Fruit fly (Drosophila melanogaster): Measurements from ENCODE around the gene CG33177.
A peak's percentile ranks its signal among the peaks of the same experiment; 100 is the strongest.

The CG33177 gene

DNA sequence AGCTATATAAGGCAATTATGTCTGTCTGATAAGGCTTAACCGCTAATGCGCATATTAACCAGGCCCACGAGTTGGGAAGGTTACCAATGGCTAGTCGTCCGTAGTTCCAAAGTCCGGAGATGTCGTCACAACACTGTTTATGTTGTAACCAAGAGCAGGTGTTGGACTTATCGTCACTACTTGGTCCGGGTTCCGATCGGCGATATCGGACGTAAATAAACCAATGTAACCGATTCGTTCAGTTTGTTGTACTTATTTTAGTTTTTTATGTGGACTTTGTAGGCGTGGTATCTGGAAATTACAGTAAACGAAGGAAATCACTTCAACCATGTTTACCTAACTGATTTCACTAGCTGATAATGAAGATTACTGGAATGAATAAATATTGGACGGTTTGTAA, 2.8 kb upstream of the CG33177 start (continued):
- no peak for TF ChIP-seq CG8765 (GFP tag; IDR thresholded peaks at IDR 0.05)
- TF ChIP-seq pan (optimal IDR thresholded peaks at IDR 0.05): no peak
- TF ChIP-seq pan (GFP tag; optimal IDR thresholded peaks at IDR 0.05 in 1 of 2, IDR thresholded peaks at IDR 0.05 in 1 of 2): no peak
- TF ChIP-seq mam (GFP tag; optimal IDR thresholded peaks at IDR 0.05): no peak
- TF ChIP-seq row (GFP tag; IDR thresholded peaks at IDR 0.05): no peak
- TF ChIP-seq CG7357 (GFP tag; IDR thresholded peaks at IDR 0.05): no peak
- no peak for TF ChIP-seq Antp (GFP tag; optimal IDR thresholded peaks at IDR 0.05)
- no peak; the same call in 2 of the 3 replicates for TF ChIP-seq B-H1 (GFP tag; IDR thresholded peaks at IDR 0.05)
- TF ChIP-seq CG3065 (GFP tag; optimal IDR thresholded peaks at IDR 0.05): no peak
- no peak for TF ChIP-seq CG2129 (GFP tag; IDR thresholded peaks at IDR 0.05; ENCODE audit: partially characterized antibody)
- TF ChIP-seq sens (GFP tag): no peak
- no peak for TF ChIP-seq Xrp1 (GFP tag; IDR thresholded peaks at IDR 0.05)
- peak; percentile 47 for TF ChIP-seq CG5180 (GFP tag; optimal IDR thresholded peaks at IDR 0.05)
- TF ChIP-seq CG2712 (tag; optimal IDR thresholded peaks at IDR 0.05): no peak
- no peak for TF ChIP-seq bab2 (GFP tag; optimal IDR thresholded peaks at IDR 0.05)
- TF ChIP-seq onecut (GFP tag; IDR thresholded peaks at IDR 0.05): no peak
- TF ChIP-seq btn (GFP tag; optimal IDR thresholded peaks at IDR 0.05): no peak
- no peak for TF ChIP-seq CG11247 (GFP tag; IDR thresholded peaks at IDR 0.05)
- TF ChIP-seq Hr3 (GFP tag; optimal IDR thresholded peaks at IDR 0.05): no peak
- TF ChIP-seq ash1 (GFP tag; optimal IDR thresholded peaks at IDR 0.05): no peak
- no peak for TF ChIP-seq CG18764 (GFP tag; optimal IDR thresholded peaks at IDR 0.05)
- TF ChIP-seq Neu2 (GFP tag; optimal IDR thresholded peaks at IDR 0.05; ENCODE audit: borderline replicate concordance): no peak
- TF ChIP-seq tgo (GFP tag; IDR thresholded peaks at IDR 0.05): no peak
- TF ChIP-seq CG3281 (GFP tag; optimal IDR thresholded peaks at IDR 0.05): no peak
- peak; percentile 24 for TF ChIP-seq CG2202 (tag; optimal IDR thresholded peaks at IDR 0.05)
- TF ChIP-seq NK7.1 (GFP tag; optimal IDR thresholded peaks at IDR 0.05): no peak
- peak; percentile 51 for TF ChIP-seq sug (tag; optimal IDR thresholded peaks at IDR 0.05)
- no peak for TF ChIP-seq CG8290 (GFP tag; optimal IDR thresholded peaks at IDR 0.05)
- no peak for TF ChIP-seq CG8290 (tag; optimal IDR thresholded peaks at IDR 0.05)
- no peak for TF ChIP-seq D19A (tag; optimal IDR thresholded peaks at IDR 0.05)
- TF ChIP-seq CG9609 (GFP tag; optimal IDR thresholded peaks at IDR 0.05): no peak
- no peak for TF ChIP-seq Aef1 (GFP tag; IDR thresholded peaks at IDR 0.05)
- TF ChIP-seq gro (GFP tag; optimal IDR thresholded peaks at IDR 0.05): peak; percentile 4
- TF ChIP-seq CG13894 (tag; optimal IDR thresholded peaks at IDR 0.05): peak; percentile 81
- no peak for TF ChIP-seq Rx (GFP tag; IDR thresholded peaks at IDR 0.05)
- peak; percentile 30 for TF ChIP-seq Blimp-1 (GFP tag; optimal IDR thresholded peaks at IDR 0.05)
- no peak for TF ChIP-seq ssp (GFP tag; IDR thresholded peaks at IDR 0.05)
- TF ChIP-seq Ets65A (GFP tag): no peak
- no peak for TF ChIP-seq kay (GFP tag; optimal IDR thresholded peaks at IDR 0.05)
- TF ChIP-seq rib (GFP tag; IDR thresholded peaks at IDR 0.05): no peak
- no peak for TF ChIP-seq danr (GFP tag; IDR thresholded peaks at IDR 0.05)
- no peak for TF ChIP-seq sima (GFP tag; optimal IDR thresholded peaks at IDR 0.05)
- no peak for TF ChIP-seq NFAT (GFP tag; IDR thresholded peaks at IDR 0.05)
- no peak for TF ChIP-seq vnd (GFP tag; IDR thresholded peaks at IDR 0.05; ENCODE audit: partially characterized antibody)
- TF ChIP-seq emc (GFP tag; optimal IDR thresholded peaks at IDR 0.05): no peak
- TF ChIP-seq CG3838 (GFP tag; optimal IDR thresholded peaks at IDR 0.05): no peak
- no peak for TF ChIP-seq CG4617 (GFP tag; optimal IDR thresholded peaks at IDR 0.05; ENCODE audit: borderline replicate concordance)
- TF ChIP-seq p53 (GFP tag; optimal IDR thresholded peaks at IDR 0.05): no peak
- TF ChIP-seq CG10654 (GFP tag; optimal IDR thresholded peaks at IDR 0.05): no peak
- peak; percentile 62 for TF ChIP-seq sqz (GFP tag; optimal IDR thresholded peaks at IDR 0.05)
- TF ChIP-seq pros (GFP tag; optimal IDR thresholded peaks at IDR 0.05): no peak
- TF ChIP-seq bcd (GFP tag; optimal IDR thresholded peaks at IDR 0.05): no peak
- TF ChIP-seq slou (GFP tag; optimal IDR thresholded peaks at IDR 0.05): no peak
- no peak for TF ChIP-seq CG16815 (GFP tag; optimal IDR thresholded peaks at IDR 0.05)

Measured in whole organism, embryonic.